Fruit fly (Drosophila melanogaster) whole organism, embryonic: ENCODE results near the gene CG14427.

Experiments
- CG10267 ChIP-seq: fragments of 200-800 bp; sonication (Bioruptor generic); optimal IDR thresholded peaks from 2 replicates; lab custom pipeline; 2018; ENCODE audit warnings: missing biosample characterization, mild to moderate bottlenecking, missing genetic modification characterization, moderate library complexity
- CG10959 ChIP-seq: fragments of 200-800 bp; sonication (Bioruptor generic); IDR thresholded peaks from 2 replicates; pipeline ENCODE4 v1.3.6; 2022; ENCODE audit warnings: missing biosample characterization, missing genetic modification characterization
- CG12155 ChIP-seq: fragments of 200-800 bp; sonication (Bioruptor generic); optimal IDR thresholded peaks from 3 replicates; lab custom pipeline; 2016; ENCODE audit warnings: missing biosample characterization, missing genetic modification characterization
- CG12299 ChIP-seq: fragments of 200-800 bp; sonication (Bioruptor generic); optimal IDR thresholded peaks from 2 replicates; lab custom pipeline; 2018; ENCODE audit warnings: missing biosample characterization, mild to moderate bottlenecking, missing genetic modification characterization
- CG13775 ChIP-seq: fragments of 200-800 bp; sonication (Bioruptor generic); optimal IDR thresholded peaks from 3 replicates; lab custom pipeline; 2017; ENCODE audit warnings: missing biosample characterization, mild to moderate bottlenecking, missing genetic modification characterization
- CG14710 ChIP-seq: fragments of 200-800 bp; sonication (Bioruptor generic); optimal IDR thresholded peaks from 3 replicates; lab custom pipeline; 2019; ENCODE audit warnings: missing biosample characterization, mild to moderate bottlenecking, missing genetic modification characterization, moderate library complexity
- CG14860 ChIP-seq: fragments of 200-800 bp; sonication (Bioruptor generic); IDR thresholded peaks from 3 replicates; pipeline ENCODE4 v1.3.6; 2022; ENCODE audit warnings: missing biosample characterization, missing genetic modification characterization; ENCODE audit not compliant: partially characterized antibody
- CG15479 ChIP-seq: fragments of 200-800 bp; sonication (Bioruptor generic); optimal IDR thresholded peaks from 3 replicates; lab custom pipeline; 2019; ENCODE audit warnings: missing biosample characterization, mild to moderate bottlenecking, missing genetic modification characterization, moderate library complexity
- CG15696 ChIP-seq: fragments of 200-800 bp; sonication (Bioruptor generic); optimal IDR thresholded peaks from 2 replicates; lab custom pipeline; 2019; ENCODE audit warnings: missing biosample characterization, mild to moderate bottlenecking, missing genetic modification characterization, moderate library complexity
- CG1647 ChIP-seq: fragments of 200-800 bp; sonication (Bioruptor generic); optimal IDR thresholded peaks from 3 replicates; lab custom pipeline; 2016; ENCODE audit warnings: missing biosample characterization, missing genetic modification characterization
- CG31224 ChIP-seq: fragments of 200-800 bp; sonication (Bioruptor generic); IDR thresholded peaks from 2 replicates; pipeline ENCODE4 v1.3.6; 2022; ENCODE audit warnings: missing biosample characterization, missing genetic modification characterization
- CG42726 ChIP-seq: fragments of 200-800 bp; sonication (Bioruptor generic); IDR thresholded peaks from 2 replicates; pipeline ENCODE4 v1.3.6; 2022; ENCODE audit warnings: missing biosample characterization, missing genetic modification characterization; ENCODE audit not compliant: partially characterized antibody
- CG4360 ChIP-seq: fragments of 200-800 bp; sonication (Bioruptor generic); IDR thresholded peaks from 2 replicates; pipeline ENCODE4 v1.3.6; 2022; ENCODE audit warnings: missing biosample characterization, missing genetic modification characterization
- CG7928 ChIP-seq: fragments of 200-800 bp; sonication (Bioruptor generic); optimal IDR thresholded peaks from 2 replicates; lab custom pipeline; 2017; ENCODE audit warnings: missing biosample characterization, mild to moderate bottlenecking, missing genetic modification characterization
- CG7963 ChIP-seq: fragments of 200-800 bp; sonication (Bioruptor generic); IDR thresholded peaks from 3 replicates; pipeline ENCODE4 v1.3.6; 2022; ENCODE audit warnings: missing biosample characterization, missing genetic modification characterization; ENCODE audit not compliant: partially characterized antibody
- CG8290 ChIP-seq, 3 experiments: fragments of 200-800 bp; sonication (Bioruptor generic); optimal IDR thresholded peaks; 2 replicates each; lab custom pipeline; 2016 to 2019; ENCODE audit warnings: missing biosample characterization in 3 of 3, missing genetic modification characterization in 3 of 3, mild to moderate bottlenecking in 2 of 3, moderate library complexity in 1 of 3
- CG8478 ChIP-seq: fragments of >200 bp; optimal IDR thresholded peaks from 2 replicates; lab custom pipeline; 2018
- CG8924 ChIP-seq: fragments of 200-800 bp; optimal IDR thresholded peaks from 3 replicates; lab custom pipeline; 2019; ENCODE audit warnings: missing biosample characterization, mild to moderate bottlenecking, missing genetic modification characterization, moderate library complexity
- CG9932 ChIP-seq: fragments of 200-800 bp; sonication (Bioruptor generic); IDR thresholded peaks from 2 replicates; pipeline ENCODE4 v1.3.6; 2022; ENCODE audit warnings: missing biosample characterization, missing genetic modification characterization
- CHES-1-like ChIP-seq: fragments of 200-800 bp; sonication (Bioruptor generic); optimal IDR thresholded peaks from 2 replicates; lab custom pipeline; 2016; ENCODE audit warnings: missing biosample characterization, missing genetic modification characterization
- D19A ChIP-seq: fragments of 200-800 bp; optimal IDR thresholded peaks from 3 replicates; lab custom pipeline; 2019; ENCODE audit warnings: missing biosample characterization, mild to moderate bottlenecking, missing genetic modification characterization, moderate library complexity
- Dll ChIP-seq: fragments of 200-800 bp; sonication (Bioruptor generic); IDR thresholded peaks from 4 replicates; pipeline ENCODE4 v1.3.6; 2022; ENCODE audit warnings: missing biosample characterization, missing genetic modification characterization; ENCODE audit not compliant: partially characterized antibody
- Dref ChIP-seq: fragments of 200-800 bp; sonication (Bioruptor generic); IDR thresholded peaks from 2 replicates; pipeline ENCODE4 v1.3.6; 2022; ENCODE audit warnings: missing biosample characterization, missing genetic modification characterization
- H2.0 ChIP-seq: fragments of 200-800 bp; sonication (Bioruptor generic); IDR thresholded peaks from 2 replicates; pipeline ENCODE4 v1.3.6; 2022; ENCODE audit warnings: missing biosample characterization, missing genetic modification characterization
- HHEX ChIP-seq: fragments of 200-800 bp; sonication (Bioruptor generic); optimal IDR thresholded peaks from 3 replicates; lab custom pipeline; 2017; ENCODE audit warnings: missing biosample characterization, mild to moderate bottlenecking, missing genetic modification characterization, missing genetic modification reagents
- Hmr ChIP-seq: fragments of 200-800 bp; sonication (Bioruptor generic); optimal IDR thresholded peaks from 3 replicates; lab custom pipeline; 2017; ENCODE audit warnings: mild to moderate bottlenecking, missing biosample characterization, missing genetic modification reagents, missing genetic modification characterization
- Nf-YC ChIP-seq: fragments of 200-800 bp; optimal IDR thresholded peaks from 3 replicates; lab custom pipeline; 2019; ENCODE audit warnings: missing biosample characterization, mild to moderate bottlenecking, missing genetic modification characterization, moderate library complexity
- Opbp ChIP-seq: fragments of 200-800 bp; sonication (Bioruptor generic); IDR thresholded peaks from 3 replicates; pipeline ENCODE4 v1.3.6; 2022; ENCODE audit warnings: missing biosample characterization, missing genetic modification characterization; ENCODE audit not compliant: partially characterized antibody
- Optix ChIP-seq: fragments of 200-800 bp; sonication (Bioruptor generic); IDR thresholded peaks from 3 replicates; pipeline ENCODE4 v1.3.6; 2022; ENCODE audit warnings: missing biosample characterization, missing genetic modification characterization
- Rfx ChIP-seq: fragments of 200-800 bp; sonication (Bioruptor generic); IDR thresholded peaks from 2 replicates; pipeline ENCODE4 v1.3.6; 2022; ENCODE audit warnings: missing biosample characterization, missing genetic modification characterization
- Xrp1 ChIP-seq: fragments of 200-800 bp; sonication (Bioruptor generic); IDR thresholded peaks from 2 replicates; pipeline ENCODE4 v1.3.6; 2022; ENCODE audit warnings: missing biosample characterization, missing genetic modification characterization
- az2 ChIP-seq: fragments of 200-800 bp; sonication (Bioruptor generic); optimal IDR thresholded peaks from 3 replicates; lab custom pipeline; 2016; ENCODE audit warnings: missing biosample characterization, missing genetic modification characterization
- bbx ChIP-seq: fragments of 200-800 bp; sonication (Bioruptor generic); IDR thresholded peaks from 2 replicates; pipeline ENCODE4 v1.3.6; 2022; ENCODE audit warnings: missing biosample characterization, missing genetic modification characterization; ENCODE audit not compliant: partially characterized antibody
- crp ChIP-seq, 2 experiments: fragments of 200-800 bp; sonication (Bioruptor generic); optimal IDR thresholded peaks; 2 replicates in 1 of 2; 3 replicates in 1 of 2; lab custom pipeline; 2017; ENCODE audit warnings: missing biosample characterization in 2 of 2, missing genetic modification characterization in 2 of 2, mild to moderate bottlenecking in 1 of 2, moderate library complexity in 1 of 2
- dan ChIP-seq: fragments of 200-800 bp; sonication (Bioruptor generic); IDR thresholded peaks from 2 replicates; pipeline ENCODE4 v1.3.6; 2022; ENCODE audit warnings: missing biosample characterization, missing genetic modification characterization
- dati ChIP-seq: fragments of 200-800 bp; sonication (Bioruptor generic); IDR thresholded peaks from 2 replicates; pipeline ENCODE4 v1.3.6; 2022; ENCODE audit warnings: missing biosample characterization, missing genetic modification characterization
- dmrt11E ChIP-seq: fragments of 200-800 bp; sonication (Bioruptor generic); optimal IDR thresholded peaks from 3 replicates; lab custom pipeline; 2018; ENCODE audit warnings: missing biosample characterization, mild to moderate bottlenecking, missing genetic modification characterization, moderate library complexity
- eve ChIP-seq, 2 experiments: fragments of >200 bp; optimal IDR thresholded peaks; 2 replicates each; lab custom pipeline; 2017; ENCODE audit warnings: missing biosample characterization in 2 of 2, missing genetic modification characterization in 2 of 2
- her ChIP-seq: fragments of 200-800 bp; sonication (Bioruptor generic); optimal IDR thresholded peaks from 2 replicates; lab custom pipeline; 2016; ENCODE audit warnings: missing biosample characterization, missing genetic modification characterization
- hth ChIP-seq: fragments of >200 bp; optimal IDR thresholded peaks from 2 replicates; lab custom pipeline; 2017; ENCODE audit warnings: inconsistent platforms
- ind ChIP-seq: fragments of 200-800 bp; sonication (Bioruptor generic); optimal IDR thresholded peaks from 3 replicates; lab custom pipeline; 2016; ENCODE audit warnings: missing biosample characterization, missing genetic modification characterization
- insv ChIP-seq, 2 experiments: fragments of 200-800 bp; sonication (Bioruptor generic); optimal IDR thresholded peaks; 3 replicates each; lab custom pipeline; 2016 to 2018; ENCODE audit warnings: missing biosample characterization in 2 of 2, missing genetic modification characterization in 2 of 2
- jing ChIP-seq: fragments of 200-800 bp; sonication (Bioruptor generic); optimal IDR thresholded peaks from 2 replicates; lab custom pipeline; 2018; ENCODE audit warnings: missing biosample characterization, mild to moderate bottlenecking, missing genetic modification characterization
- lola ChIP-seq, 3 experiments: fragments of >200 bp in 2 of 3; fragments of 200-800 bp in 1 of 3; sonication (Bioruptor generic) in 1 of 3; optimal IDR thresholded peaks; 2 replicates each; lab custom pipeline; 2017 to 2019; ENCODE audit warnings: missing biosample characterization in 3 of 3, missing genetic modification characterization in 3 of 3, mild to moderate bottlenecking in 1 of 3, moderate library complexity in 1 of 3
- odd ChIP-seq: fragments of 200-800 bp; sonication (Bioruptor generic); optimal IDR thresholded peaks from 2 replicates; lab custom pipeline; 2017; ENCODE audit warnings: missing biosample characterization, mild to moderate bottlenecking, missing genetic modification characterization
- peb ChIP-seq: fragments of 200-800 bp; sonication (Bioruptor generic); IDR thresholded peaks from 2 replicates; pipeline ENCODE4 v1.3.6; 2022; ENCODE audit warnings: missing biosample characterization, missing genetic modification characterization
- phol ChIP-seq: fragments of 200-800 bp; sonication (Bioruptor generic); optimal IDR thresholded peaks from 3 replicates; lab custom pipeline; 2018; ENCODE audit warnings: missing biosample characterization, mild to moderate bottlenecking, missing genetic modification characterization, moderate library complexity
- sens ChIP-seq: fragments of 200-800 bp; sonication (Bioruptor generic); peaks from one replicate; lab custom pipeline; 2016; ENCODE audit warnings: missing biosample characterization, missing genetic modification characterization
- tio ChIP-seq: fragments of 200-800 bp; sonication (Bioruptor generic); optimal IDR thresholded peaks from 2 replicates; lab custom pipeline; 2017; ENCODE audit warnings: missing biosample characterization, missing genetic modification characterization, inconsistent platforms
- trh ChIP-seq: fragments of 200-800 bp; sonication (Bioruptor generic); optimal IDR thresholded peaks from 2 replicates; lab custom pipeline; 2016; ENCODE audit warnings: missing biosample characterization, missing genetic modification characterization

The CG14427 gene

dm6 chrX:7000444-7001134 is 39.8 kb upstream of the CG14427 start (continued):
- TF ChIP-seq CG42726: no peak
- TF ChIP-seq CG31224 (GFP tag; lab: Robert Waterston, UW): no peak
- no peak for TF ChIP-seq insv (GFP tag; optimal IDR thresholded peaks at IDR 0.05; lab: Kevin White, UChicago)
- no peak for TF ChIP-seq hth
- TF ChIP-seq phol: peak; percentile 41
- TF ChIP-seq CG9932: no peak; the same call in 1 of the 2 replicates
- TF ChIP-seq CG12155: peak; percentile 43
- TF ChIP-seq CG1647 (GFP tag; lab: Kevin White, UChicago): no peak
- TF ChIP-seq CG7928 (GFP tag; lab: Kevin White, UChicago): no peak
- no peak for TF ChIP-seq CG8290 (GFP tag; optimal IDR thresholded peaks at IDR 0.05; lab: Kevin White, UChicago)
- TF ChIP-seq CG8290 (tag; optimal IDR thresholded peaks at IDR 0.05; lab: Kevin White, UChicago): no peak
- TF ChIP-seq CG8924: no peak
- TF ChIP-seq crp (GFP tag; optimal IDR thresholded peaks at IDR 0.05; lab: Kevin White, UChicago): no peak
- TF ChIP-seq eve (GFP tag; optimal IDR thresholded peaks at IDR 0.05; lab: Kevin White, UChicago): peak in 1 of 2 experiments; percentile 89
- no peak for TF ChIP-seq peb (GFP tag; lab: Robert Waterston, UW)
- no peak for TF ChIP-seq Dref
- no peak for TF ChIP-seq jing (GFP tag; lab: Kevin White, UChicago)
- no peak for TF ChIP-seq az2 (GFP tag; lab: Kevin White, UChicago)
- TF ChIP-seq CG14710 (tag; lab: Kevin White, UChicago): peak; percentile 48
- TF ChIP-seq CG4360 (GFP tag; lab: Robert Waterston, UW): no peak
- no peak for TF ChIP-seq CG10959 (GFP tag; lab: Robert Waterston, UW)
- peak; percentile 65 for TF ChIP-seq D19A (tag; lab: Kevin White, UChicago)
- no peak for TF ChIP-seq CG14860
- no peak for TF ChIP-seq CG7963
- no peak for TF ChIP-seq Rfx (GFP tag; lab: Robert Waterston, UW)
- TF ChIP-seq odd: peak; percentile 3
- peak; percentile 49 for TF ChIP-seq CG10267 (tag; lab: Kevin White, UChicago)
- TF ChIP-seq her (GFP tag; lab: Kevin White, UChicago): no peak
- peak; percentile 54 for TF ChIP-seq ind (GFP tag; lab: Kevin White, UChicago)
- TF ChIP-seq lola (GFP tag; optimal IDR thresholded peaks at IDR 0.05; lab: Kevin White, UChicago): peak in 1 of 3 experiments; percentile 36
- TF ChIP-seq tio (GFP tag; lab: Kevin White, UChicago): peak; percentile 30
- peak; percentile 38 for TF ChIP-seq CG15696
- peak; percentile 33 for TF ChIP-seq dmrt11E (tag; lab: Kevin White, UChicago)
- TF ChIP-seq sens (GFP tag; lab: Kevin White, UChicago): peak; percentile 81
- TF ChIP-seq CHES-1-like (GFP tag; lab: Kevin White, UChicago): no peak
- no peak for TF ChIP-seq trh
- TF ChIP-seq Optix (GFP tag; lab: Robert Waterston, UW): no peak
- TF ChIP-seq CG15479 (GFP tag; lab: Kevin White, UChicago): peak; percentile 89
- TF ChIP-seq Dll: no peak
- TF ChIP-seq Xrp1 (GFP tag; lab: Robert Waterston, UW): no peak
- TF ChIP-seq Opbp (GFP tag; lab: Robert Waterston, UW): no peak
- no peak for TF ChIP-seq CG8478 (lab: Kevin White, UChicago)
- TF ChIP-seq CG13775: peak; percentile 66
- TF ChIP-seq bbx: no peak
- no peak for TF ChIP-seq HHEX (GFP tag; lab: Kevin White, UChicago)
- TF ChIP-seq dati: no peak
- no peak for TF ChIP-seq Nf-YC (tag; lab: Kevin White, UChicago)
- peak; percentile 32 for TF ChIP-seq Hmr (GFP tag; lab: Kevin White, UChicago)
- no peak for TF ChIP-seq dan (GFP tag; lab: Robert Waterston, UW)
- no peak for TF ChIP-seq H2.0
- TF ChIP-seq CG12299: no peak
